Worm (Caenorhabditis elegans) whole organism, L3 larva: ENCODE results near the gene chil-13.

Source experiments
- R02D3.7 ChIP-seq: fragments of 150-350 bp; optimal IDR thresholded peaks from 2 replicates; lab custom pipeline; 2014; ENCODE audit warnings: missing biosample characterization, missing genetic modification characterization
- ceh-16 ChIP-seq: sonication (generic microtip); optimal IDR thresholded peaks from 2 replicates; lab custom pipeline; 2017; ENCODE audit warnings: missing biosample characterization, missing genetic modification characterization
- ceh-82 ChIP-seq: fragments of 150-350 bp; optimal IDR thresholded peaks from 2 replicates; lab custom pipeline; 2014; ENCODE audit warnings: missing biosample characterization, missing genetic modification characterization
- ceh-9 ChIP-seq: sonication (generic microtip); optimal IDR thresholded peaks from 2 replicates; lab custom pipeline; 2018; ENCODE audit warnings: missing biosample characterization, missing genetic modification characterization
- daf-12 ChIP-seq: fragments of 150-350 bp; optimal IDR thresholded peaks from 2 replicates; lab custom pipeline; 2014; ENCODE audit warnings: missing biosample characterization, missing genetic modification reagents, missing genetic modification characterization
- egl-27 ChIP-seq: sonication (generic microtip); optimal IDR thresholded peaks from 4 replicates; lab custom pipeline; 2017; ENCODE audit warnings: missing biosample characterization, missing genetic modification reagents, missing genetic modification characterization
- egl-5 ChIP-seq: fragments of 150-350 bp; optimal IDR thresholded peaks from 2 replicates; lab custom pipeline; 2017; ENCODE audit warnings: missing biosample characterization, missing genetic modification reagents, missing genetic modification characterization, inconsistent platforms
- elt-1 ChIP-seq: fragments of 150-350 bp; optimal IDR thresholded peaks from 2 replicates; lab custom pipeline; 2014; ENCODE audit warnings: missing biosample characterization, missing genetic modification characterization
- elt-2 ChIP-seq: sonication (generic microtip); optimal IDR thresholded peaks from 2 replicates; lab custom pipeline; 2016; ENCODE audit warnings: missing genetic modification reagents, mild to moderate bottlenecking, missing genetic modification characterization, missing compliant biosample characterization
- eor-1 ChIP-seq, 2 experiments: fragments of 150-350 bp; optimal IDR thresholded peaks; 2 replicates each; lab custom pipeline; 2014 to 2018; ENCODE audit warnings: missing biosample characterization in 2 of 2, missing genetic modification characterization in 2 of 2
- fkh-10 ChIP-seq: sonication (generic microtip); optimal IDR thresholded peaks from 2 replicates; lab custom pipeline; 2017; ENCODE audit warnings: missing biosample characterization, missing genetic modification reagents, missing genetic modification characterization
- fkh-2 ChIP-seq: fragments of 150-350 bp; optimal IDR thresholded peaks from 2 replicates; lab custom pipeline; 2014; ENCODE audit warnings: missing biosample characterization, missing genetic modification reagents, missing genetic modification characterization
- hmg-11 ChIP-seq: sonication (generic microtip); optimal IDR thresholded peaks from 2 replicates; lab custom pipeline; 2016; ENCODE audit warnings: missing genetic modification characterization, missing compliant biosample characterization
- lin-15B ChIP-seq: fragments of 150-350 bp; optimal IDR thresholded peaks from 2 replicates; lab custom pipeline; 2014; ENCODE audit warnings: missing biosample characterization, missing genetic modification characterization
- mml-1 ChIP-seq: fragments of 150-350 bp; sonication (generic microtip); optimal IDR thresholded peaks from 3 replicates; lab custom pipeline; 2014; ENCODE audit warnings: missing biosample characterization, missing genetic modification characterization
- nhr-11 ChIP-seq: fragments of 150-350 bp; optimal IDR thresholded peaks from 2 replicates; lab custom pipeline; 2014; ENCODE audit warnings: missing biosample characterization, missing genetic modification characterization
- nhr-12 ChIP-seq: fragments of 150-350 bp; optimal IDR thresholded peaks from 2 replicates; lab custom pipeline; 2014; ENCODE audit warnings: missing biosample characterization, missing genetic modification characterization
- nhr-23 ChIP-seq: fragments of 150-350 bp; optimal IDR thresholded peaks from 2 replicates; lab custom pipeline; 2014; ENCODE audit warnings: missing biosample characterization, missing genetic modification reagents, missing genetic modification characterization
- nhr-25 ChIP-seq: sonication (generic microtip); optimal IDR thresholded peaks from 2 replicates; lab custom pipeline; 2017; ENCODE audit warnings: missing biosample characterization, missing genetic modification characterization
- nhr-28 ChIP-seq: fragments of 150-350 bp; optimal IDR thresholded peaks from 2 replicates; lab custom pipeline; 2014; ENCODE audit warnings: missing biosample characterization, missing genetic modification characterization
- nhr-43 ChIP-seq: sonication (generic microtip); optimal IDR thresholded peaks from 2 replicates; lab custom pipeline; 2016; ENCODE audit warnings: mild to moderate bottlenecking, missing genetic modification characterization, missing compliant biosample characterization; ENCODE audit not compliant: poor library complexity, severe bottlenecking
- nhr-77 ChIP-seq: fragments of 150-350 bp; optimal IDR thresholded peaks from 2 replicates; lab custom pipeline; 2014; ENCODE audit warnings: missing biosample characterization, missing genetic modification characterization
- pqm-1 ChIP-seq: fragments of 150-350 bp; optimal IDR thresholded peaks from 2 replicates; lab custom pipeline; 2017; ENCODE audit warnings: missing biosample characterization, missing genetic modification characterization, inconsistent platforms
- sea-2 ChIP-seq: fragments of 150-350 bp; sonication (generic microtip); optimal IDR thresholded peaks from 4 replicates; lab custom pipeline; 2014; ENCODE audit warnings: missing biosample characterization, missing genetic modification reagents, missing genetic modification characterization
- skn-1 ChIP-seq: fragments of 150-350 bp; optimal IDR thresholded peaks from 2 replicates; lab custom pipeline; 2014; ENCODE audit warnings: missing biosample characterization, missing genetic modification characterization
- tbx-2 ChIP-seq: sonication (generic microtip); optimal IDR thresholded peaks from 2 replicates; lab custom pipeline; 2016; ENCODE audit warnings: mild to moderate bottlenecking, missing genetic modification characterization, missing compliant biosample characterization
- unc-39 ChIP-seq: sonication (generic microtip); optimal IDR thresholded peaks from 4 replicates; lab custom pipeline; 2017; ENCODE audit warnings: missing biosample characterization, missing genetic modification characterization
- unc-62 ChIP-seq: fragments of 150-350 bp; sonication (generic microtip); optimal IDR thresholded peaks from 4 replicates; lab custom pipeline; 2014; ENCODE audit warnings: missing biosample characterization, missing genetic modification reagents, missing genetic modification characterization
- zag-1 ChIP-seq: fragments of 150-350 bp; optimal IDR thresholded peaks from 2 replicates; lab custom pipeline; 2014; ENCODE audit warnings: missing biosample characterization, missing genetic modification characterization
- ztf-11 ChIP-seq: fragments of 150-350 bp; optimal IDR thresholded peaks from 2 replicates; lab custom pipeline; 2014; ENCODE audit warnings: missing biosample characterization, missing genetic modification characterization
- ztf-4 ChIP-seq: fragments of 150-350 bp; optimal IDR thresholded peaks from 2 replicates; lab custom pipeline; 2014; ENCODE audit warnings: missing biosample characterization, missing genetic modification characterization

Gene chil-13

ce11 chrII:9443522-9443921 lies 5.4 kb upstream of the chil-13 start, which contains the start of gene chil-15:
chil-15 (minus strand) TSS chrII:9443622.
- TF ChIP-seq fkh-10 (GFP tag; lab: Kevin White, UChicago) (no peak), egl-5 (no peak), nhr-11 (tag; lab: Kevin White, UChicago) (no peak), eor-1 (tag; optimal IDR thresholded peaks at IDR 0.05; lab: Kevin White, UChicago) (no peak)
- TF ChIP-seq, all 47 proteins: peak for 0

- TF ChIP-seq pqm-1 (no peak), ceh-82 (tag; lab: Kevin White, UChicago) (no peak), fkh-2 (no peak), nhr-43 (tag; lab: Kevin White, UChicago) (no peak), zag-1 (tag; lab: Kevin White, UChicago) (no peak), elt-1 (tag; lab: Kevin White, UChicago) (no peak), nhr-23 (tag; lab: Kevin White, UChicago) (no peak), ceh-16 (tag; lab: Kevin White, UChicago) (no peak), egl-27 (tag; lab: Kevin White, UChicago) (no peak)
Observed at ce11 chrII:9441838-9442237, 3.7 kb upstream of the chil-13 start, which contains the start of gene chil-16. chil-16 (minus strand) TSS chrII:9441938.

- TF ChIP-seq nhr-11 (tag; lab: Kevin White, UChicago) (no peak), unc-62 (GFP tag; lab: Kevin White, UChicago) (no peak), ceh-82 (tag; lab: Kevin White, UChicago) (no peak), ceh-9 (no peak), pqm-1 (no peak), tbx-2 (tag; lab: Kevin White, UChicago) (no peak), ztf-11 (no peak), nhr-25 (tag; lab: Kevin White, UChicago) (no peak), zag-1 (tag; lab: Kevin White, UChicago) (no peak), fkh-10 (GFP tag; lab: Kevin White, UChicago) (no peak), R02D3.7 (tag; lab: Kevin White, UChicago) (no peak)
Observed at ce11 chrII:9440060-9440459, 1.9 kb upstream of the chil-13 start, which contains the start of gene chil-17. chil-17 (minus strand) TSS chrII:9440160.

- no peak for TF ChIP-seq ztf-11
- TF ChIP-seq ceh-9: no peak
- no peak for TF ChIP-seq skn-1 (tag; lab: Kevin White, UChicago)
- no peak for TF ChIP-seq sea-2
- no peak for TF ChIP-seq elt-1 (tag; lab: Kevin White, UChicago)
Observed at ce11 chrII:9438853-9439252, 726 bp upstream of the chil-13 start.

ce11 chrII:9436009-9436408 lies 2.1 kb downstream of the chil-13 start, which contains the start of gene kin-16:
kin-16 (minus strand) TSS chrII:9436109.
- TF ChIP-seq unc-39 (tag; lab: Kevin White, UChicago) (no peak), pqm-1 (no peak), egl-27 (tag; lab: Kevin White, UChicago) (no peak), lin-15B (no peak), ceh-9 (no peak), fkh-2 (no peak), nhr-12 (tag; lab: Kevin White, UChicago) (no peak), egl-5 (no peak), daf-12 (tag; lab: Kevin White, UChicago) (no peak), ztf-4 (tag; lab: Kevin White, UChicago) (no peak), nhr-77 (tag; lab: Kevin White, UChicago) (no peak), elt-2 (no peak), R02D3.7 (tag; lab: Kevin White, UChicago) (no peak), tbx-2 (tag; lab: Kevin White, UChicago) (no peak)

ce11 chrII:9433609-9434008 lies 4.5 kb downstream of the chil-13 start, which contains the start of gene kin-15:
kin-15 (minus strand) TSS chrII:9433709.
- TF ChIP-seq nhr-28: no peak
- TF ChIP-seq ceh-9: no peak
- no peak for TF ChIP-seq ztf-11
- TF ChIP-seq unc-39 (tag; lab: Kevin White, UChicago): no peak
- TF ChIP-seq mml-1 (tag; lab: Kevin White, UChicago): no peak
- no peak for TF ChIP-seq nhr-23 (tag; lab: Kevin White, UChicago)
- TF ChIP-seq lin-15B: no peak

ce11 chrII:9431119-9431518 lies 7.0 kb downstream of the chil-13 start:
- no peak for TF ChIP-seq hmg-11 (tag; lab: Kevin White, UChicago)
- peak; percentile 75 for TF ChIP-seq fkh-10 (GFP tag; lab: Kevin White, UChicago)
- TF ChIP-seq, all 47 proteins: peak for 1
